Fruit fly (Drosophila melanogaster): ENCODE measurements around the gene Uch.

Gene Uch

DNA sequence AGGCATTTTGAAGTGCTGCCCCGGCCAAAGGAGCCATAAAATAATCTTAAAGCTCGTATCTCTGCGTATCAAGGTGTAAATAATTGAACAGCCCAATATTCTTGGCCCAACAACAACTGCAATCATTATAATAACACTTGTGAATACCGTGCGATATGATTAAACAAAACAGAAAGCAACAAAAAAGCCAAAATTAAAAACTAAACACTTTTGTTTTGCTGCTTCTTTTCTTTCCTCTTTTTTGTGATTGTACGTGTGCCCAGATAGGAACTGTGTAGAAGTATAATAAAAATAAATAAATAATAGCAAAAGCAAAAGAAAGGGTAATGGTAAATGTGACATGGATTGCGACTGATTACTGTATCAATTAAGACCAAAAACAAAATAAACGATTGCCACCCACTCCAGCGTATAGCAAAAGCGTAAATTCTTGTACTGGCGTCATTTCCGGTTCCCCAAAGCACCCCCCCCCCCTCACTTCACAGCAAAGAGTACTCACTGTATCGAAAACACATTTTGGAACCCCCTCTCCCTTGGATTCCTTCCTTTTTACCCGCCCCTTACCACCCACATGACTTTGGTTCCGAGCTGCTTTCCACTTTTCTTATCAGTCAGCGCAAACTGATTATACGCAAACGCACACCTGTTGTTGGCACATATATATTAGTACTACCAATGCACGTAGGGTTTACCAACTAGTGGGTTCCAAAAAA, 42.5 kb downstream of the Uch start (continued):
- TF ChIP-seq Jarid2 (GFP tag; optimal IDR thresholded peaks at IDR 0.05) (peak; percentile 19), D19A (tag; optimal IDR thresholded peaks at IDR 0.05) (peak; percentile 20), cwo (GFP tag; optimal IDR thresholded peaks at IDR 0.05) (peak; percentile 63), Med (GFP tag) (peak; percentile 6), aop (GFP tag; IDR thresholded peaks at IDR 0.05) (peak; percentile 99), CG2129 (GFP tag; IDR thresholded peaks at IDR 0.05; ENCODE audit: partially characterized antibody) (no peak), CG17568 (GFP tag; optimal IDR thresholded peaks at IDR 0.05) (peak; percentile 7), Ada2b (GFP tag; IDR thresholded peaks at IDR 0.05) (no peak), toy (GFP tag; IDR thresholded peaks at IDR 0.05) (no peak), CG34376 (GFP tag; optimal IDR thresholded peaks at IDR 0.05) (peak; percentile 76), Doc3 (GFP tag; IDR thresholded peaks at IDR 0.05; ENCODE audit: partially characterized antibody) (no peak), lab (GFP tag; optimal IDR thresholded peaks at IDR 0.05) (peak; percentile 83), CG12071 (GFP tag; optimal IDR thresholded peaks at IDR 0.05) (peak; percentile 3), Ets97D (GFP tag; optimal IDR thresholded peaks at IDR 0.05) (no peak), eyg (GFP tag; optimal IDR thresholded peaks at IDR 0.05) (no peak), kay (GFP tag; optimal IDR thresholded peaks at IDR 0.05) (no peak), Side (GFP tag; optimal IDR thresholded peaks at IDR 0.05) (no peak), Gug (GFP tag; IDR thresholded peaks at IDR 0.05) (no peak), tna (GFP tag; IDR thresholded peaks at IDR 0.05; ENCODE audit: partially characterized antibody) (no peak), slp2 (GFP tag; optimal IDR thresholded peaks at IDR 0.05) (no peak), Opbp (GFP tag; IDR thresholded peaks at IDR 0.05; ENCODE audit: partially characterized antibody) (no peak), CG10959 (GFP tag; IDR thresholded peaks at IDR 0.05) (no peak), p53 (GFP tag; optimal IDR thresholded peaks at IDR 0.05) (no peak), CG7372 (GFP tag; IDR thresholded peaks at IDR 0.05) (no peak), CG31441 (GFP tag; IDR thresholded peaks at IDR 0.05) (no peak), Neu2 (GFP tag; optimal IDR thresholded peaks at IDR 0.05; ENCODE audit: borderline replicate concordance) (no peak), CG42726 (GFP tag; IDR thresholded peaks at IDR 0.05; ENCODE audit: partially characterized antibody) (no peak), tin (GFP tag; optimal IDR thresholded peaks at IDR 0.05) (no peak), CG10543 (GFP tag; optimal IDR thresholded peaks at IDR 0.05) (peak; percentile 71), HLH54F (GFP tag; optimal IDR thresholded peaks at IDR 0.05) (no peak), Hand (GFP tag; optimal IDR thresholded peaks at IDR 0.05) (peak; percentile 42), CG10366 (GFP tag; IDR thresholded peaks at IDR 0.05) (no peak), MESR4 (GFP tag; optimal IDR thresholded peaks at IDR 0.05) (no peak), Lpt (GFP tag; optimal IDR thresholded peaks at IDR 0.05) (no peak), Fer1 (GFP tag; optimal IDR thresholded peaks at IDR 0.05) (peak; percentile 35), CG1529 (GFP tag; optimal IDR thresholded peaks at IDR 0.05) (no peak), CG4328 (GFP tag; optimal IDR thresholded peaks at IDR 0.05) (no peak), kni (GFP tag; optimal IDR thresholded peaks at IDR 0.05) (no peak), schlank (tag; optimal IDR thresholded peaks at IDR 0.05) (peak; percentile 3), HmgZ (tag; optimal IDR thresholded peaks at IDR 0.05) (peak; percentile 29), lbe (GFP tag; optimal IDR thresholded peaks at IDR 0.05) (peak; percentile 35), odd (GFP tag; optimal IDR thresholded peaks at IDR 0.05) (no peak), CG8290 (GFP tag; optimal IDR thresholded peaks at IDR 0.05) (no peak), CG8290 (tag; optimal IDR thresholded peaks at IDR 0.05) (peak in 1 of 2 experiments; percentile 5), h (optimal IDR thresholded peaks at IDR 0.05) (no peak), Ets65A (GFP tag) (no peak), trem (tag; optimal IDR thresholded peaks at IDR 0.05) (no peak), Dfd (GFP tag; optimal IDR thresholded peaks at IDR 0.05) (no peak), mirr (GFP tag; optimal IDR thresholded peaks at IDR 0.05) (peak; percentile 68), crol (GFP tag; IDR thresholded peaks at IDR 0.05) (peak; percentile 95), sob (GFP tag; IDR thresholded peaks at IDR 0.05) (no peak)
